Fruit fly (Drosophila melanogaster) S2 (cell line): ENCODE data around the gene CG8043.

Source experiments
- CG8478 ChIP-seq: fragments of >200 bp; optimal IDR thresholded peaks from 2 replicates; lab custom pipeline; 2018
- CTCF ChIP-seq, 2 experiments: fragments of >200 bp; optimal IDR thresholded peaks; 2 replicates each; lab custom pipeline; 2018

CG8043 gene

DNA sequence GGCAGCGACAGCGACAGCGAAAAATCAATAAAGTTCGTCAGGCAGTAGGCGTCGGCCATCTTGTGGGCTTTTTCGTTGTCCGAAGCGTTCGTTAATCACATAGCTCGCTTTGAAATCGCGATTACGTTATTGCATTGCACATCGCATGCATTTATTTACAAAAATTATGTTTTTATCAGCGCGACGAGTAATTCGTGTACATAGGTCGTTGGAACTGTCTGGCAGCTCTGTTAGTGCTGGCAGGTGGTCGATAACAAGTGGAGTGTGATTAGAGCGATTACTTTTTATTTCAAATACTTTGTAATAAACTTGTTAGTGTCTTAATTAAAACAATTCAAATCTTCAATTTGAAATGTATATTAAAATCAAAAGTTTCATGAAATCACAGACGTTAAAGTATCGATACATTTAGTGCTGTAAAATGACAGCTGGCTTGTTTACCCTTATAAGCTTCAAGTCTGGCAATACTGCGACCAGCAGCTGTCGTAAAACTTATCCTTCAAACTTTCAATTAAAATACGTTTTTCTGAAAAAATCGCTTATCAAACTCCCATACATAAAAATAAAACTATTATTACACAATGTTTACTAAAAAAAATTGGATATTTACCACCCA lies 12.9 kb upstream of the CG8043 start, which contains the start of gene CG8032:
CG8032 (plus strand) TSS at position 448 of the 616 bp plus-strand sequence.
- TF ChIP-seq CG8478 (lab: Kevin White, UChicago) (no peak), CTCF (optimal IDR thresholded peaks at IDR 0.05; lab: Kevin White, UChicago) (no peak)

DNA sequence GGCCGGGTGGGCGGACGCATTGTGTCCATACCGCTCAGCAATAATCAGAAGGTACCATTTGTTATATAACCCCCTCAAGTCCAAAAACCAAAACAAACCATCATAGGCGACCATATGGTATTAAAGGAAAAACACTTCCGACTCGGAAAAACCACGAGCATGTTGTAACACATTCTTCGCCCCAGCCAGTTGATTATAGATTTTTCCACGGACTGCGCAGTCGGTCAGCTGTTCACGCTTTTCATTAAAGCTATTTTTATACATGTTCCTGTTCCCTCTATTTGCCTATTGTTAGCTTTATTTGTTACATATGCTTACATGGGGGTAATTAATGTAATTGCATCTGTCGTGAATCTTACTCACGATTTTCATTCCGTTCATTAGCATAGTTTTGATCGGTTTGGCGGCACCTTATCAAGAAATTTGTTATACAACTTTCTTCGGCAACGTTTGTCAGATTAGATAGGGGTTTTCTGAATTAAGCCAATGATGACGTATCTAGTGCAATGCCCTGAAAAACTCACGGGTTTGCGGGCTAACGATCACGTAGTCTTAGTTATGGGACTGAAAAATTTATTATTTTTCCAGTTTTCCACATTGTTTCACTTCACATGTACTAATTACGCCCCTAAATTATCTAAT lies 11.9 kb upstream of the CG8043 start:
- TF ChIP-seq CG8478 (lab: Kevin White, UChicago) (no peak), CTCF (optimal IDR thresholded peaks at IDR 0.05; lab: Kevin White, UChicago) (no peak)

DNA sequence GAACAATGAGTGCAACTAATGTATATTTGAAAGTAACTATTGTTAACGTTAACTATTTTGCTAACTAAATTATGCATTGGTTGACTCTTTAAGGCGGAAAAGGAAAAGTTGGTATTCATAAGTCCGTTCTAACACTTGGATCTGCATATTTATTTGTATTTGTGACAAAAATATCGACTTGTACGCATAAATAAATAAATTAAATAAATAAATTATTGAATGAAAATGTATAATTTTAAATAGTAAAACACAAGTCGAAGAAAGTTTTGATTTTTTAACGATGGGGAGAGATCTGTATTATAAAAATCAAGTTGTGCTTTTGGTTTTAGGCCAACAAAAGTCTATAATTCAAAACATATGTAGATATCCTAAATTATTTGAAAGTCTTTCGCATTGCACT lies 9.1 kb upstream of the CG8043 start, which contains the start of gene CG8036:
CG8036 (plus strand) TSS at position 301 of the 400 bp plus-strand sequence.
- TF ChIP-seq CG8478 (lab: Kevin White, UChicago) (no peak), CTCF (optimal IDR thresholded peaks at IDR 0.05; lab: Kevin White, UChicago) (no peak)

dm6 chr3R:8668024-8668856 lies 8.5 kb upstream of the CG8043 start:
- TF ChIP-seq CG8478 (lab: Kevin White, UChicago), result no peak
- no peak for TF ChIP-seq CTCF (optimal IDR thresholded peaks at IDR 0.05; lab: Kevin White, UChicago)

dm6 chr3R:8669029-8669707 lies 7.5 kb upstream of the CG8043 start:
- TF ChIP-seq CG8478 (lab: Kevin White, UChicago) (no peak), CTCF (optimal IDR thresholded peaks at IDR 0.05; lab: Kevin White, UChicago) (no peak)

dm6 chr3R:8669900-8670528 lies 6.7 kb upstream of the CG8043 start:
- no peak for TF ChIP-seq CG8478 (lab: Kevin White, UChicago)
- no peak for TF ChIP-seq CTCF (optimal IDR thresholded peaks at IDR 0.05; lab: Kevin White, UChicago)

dm6 chr3R:8670529-8671491 lies 5.9 kb upstream of the CG8043 start, which contains the start of gene p:
Gene p (minus strand): TSS chr3R:8670684.
- TF ChIP-seq CG8478 (lab: Kevin White, UChicago) (no peak), CTCF (optimal IDR thresholded peaks at IDR 0.05; lab: Kevin White, UChicago) (no peak)

dm6 chr3R:8673803-8674234 lies 2.9 kb upstream of the CG8043 start, which contains the start of gene mRpL19:
Gene mRpL19 (plus strand): TSS chr3R:8674109.
- TF ChIP-seq CG8478 (lab: Kevin White, UChicago) (no peak), CTCF (optimal IDR thresholded peaks at IDR 0.05; lab: Kevin White, UChicago) (no peak)

DNA sequence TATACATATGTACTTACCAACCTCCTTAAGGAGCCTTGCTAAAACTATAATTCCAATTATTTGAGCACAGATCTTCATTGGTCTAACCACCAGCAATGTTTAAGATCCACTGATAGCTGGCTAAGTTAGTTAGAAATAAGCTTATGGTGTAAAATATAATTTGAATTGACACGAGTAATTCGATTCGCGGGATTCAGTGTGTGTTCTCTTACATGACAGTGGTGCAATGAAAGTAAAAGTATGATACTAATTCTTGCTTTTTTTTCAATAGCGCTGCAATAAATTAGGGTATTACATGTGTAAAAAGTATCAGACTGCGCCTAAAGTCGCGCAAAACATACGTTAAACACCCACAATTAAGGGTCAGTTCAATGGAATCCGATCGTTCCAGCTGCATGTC lies 3.2 kb downstream of the CG8043 start, which contains the start of gene CG33325:
CG33325 (minus strand) TSS at position 101 of the 400 bp plus-strand sequence.
- TF ChIP-seq CTCF (optimal IDR thresholded peaks at IDR 0.05; lab: Kevin White, UChicago) (no peak), CG8478 (lab: Kevin White, UChicago) (no peak)

dm6 chr3R:8680611-8681010 lies 3.9 kb downstream of the CG8043 start:
- TF ChIP-seq CG8478 (lab: Kevin White, UChicago) (no peak), CTCF (optimal IDR thresholded peaks at IDR 0.05; lab: Kevin White, UChicago) (no peak)

DNA sequence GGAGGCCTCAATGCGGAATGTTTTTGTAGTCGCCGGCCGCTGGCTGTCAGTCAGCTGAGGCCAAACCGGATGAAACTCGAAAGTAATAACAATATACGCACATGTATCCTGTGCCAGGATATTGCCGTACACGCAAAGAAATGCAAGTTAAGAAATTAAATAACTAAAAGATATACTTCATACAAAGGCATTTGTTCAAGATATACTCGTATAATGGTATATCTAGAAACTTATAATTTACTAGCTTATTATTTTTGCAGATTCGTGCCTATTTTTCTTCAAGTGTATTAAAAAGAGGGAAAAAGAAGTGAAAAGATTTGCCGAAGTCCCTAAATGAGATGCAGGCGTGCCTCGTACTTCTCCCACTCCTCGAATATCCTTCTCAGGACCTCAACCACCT lies 6.6 kb downstream of the CG8043 start:
- TF ChIP-seq CTCF (optimal IDR thresholded peaks at IDR 0.05; lab: Kevin White, UChicago) (no peak), CG8478 (lab: Kevin White, UChicago) (no peak)

DNA sequence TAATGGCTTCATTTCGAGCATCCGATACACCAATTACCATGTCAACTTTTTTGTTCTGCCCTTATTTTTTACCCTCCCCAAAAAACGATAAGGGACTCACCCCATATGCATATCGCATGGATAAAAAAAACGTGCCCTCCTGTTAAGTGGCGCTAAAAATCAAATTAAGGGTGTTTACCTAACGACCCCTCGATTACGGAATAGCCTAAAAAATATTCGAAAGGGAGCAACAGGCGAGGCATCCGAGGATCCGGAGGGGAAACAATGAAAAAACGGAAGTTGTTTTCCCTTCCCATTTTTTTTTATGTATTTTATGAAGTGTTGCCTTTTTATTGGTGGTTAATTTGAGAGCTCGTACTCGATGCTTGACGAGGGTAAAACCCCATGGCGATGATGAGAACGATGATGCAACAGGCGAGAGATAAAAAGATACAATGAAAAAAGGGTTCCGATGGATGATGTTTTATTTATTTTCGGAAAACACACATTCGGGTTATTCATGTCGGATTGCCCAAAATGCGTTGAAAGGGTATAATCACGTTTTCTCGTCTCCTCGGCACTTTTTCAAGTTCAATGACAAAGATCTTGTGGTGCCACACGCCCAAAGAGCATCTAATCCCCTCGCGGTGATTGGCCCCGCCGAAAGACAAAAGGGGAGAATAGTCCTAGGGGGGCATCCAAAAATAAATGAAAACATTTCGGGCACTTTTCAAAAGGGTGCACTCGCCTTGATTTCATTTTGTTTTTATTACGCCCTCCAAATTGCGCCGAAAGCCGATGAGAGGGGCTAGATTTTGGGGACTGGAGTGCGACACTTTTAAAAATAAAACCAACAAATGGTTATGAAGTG lies 7.8 kb downstream of the CG8043 start, which contains the start of gene CG44227:
CG44227 (minus strand) TSS at position 849 of the 850 bp plus-strand sequence.
- TF ChIP-seq CTCF (optimal IDR thresholded peaks at IDR 0.05; lab: Kevin White, UChicago) (no peak), CG8478 (lab: Kevin White, UChicago) (no peak)
